Fruit fly (Drosophila melanogaster) whole organism, wandering third instar larva: ENCODE measurements around the gene Fadd.
A peak's percentile ranks its signal among the peaks of the same experiment; 100 is the strongest.

ENCODE experiments used
- CG9705 ChIP-seq: fragments of 200-800 bp; sonication (Bioruptor generic); optimal IDR thresholded peaks from 2 replicates; lab custom pipeline; 2018; ENCODE audit warnings: missing biosample characterization, mild to moderate bottlenecking, missing genetic modification characterization
- Myc ChIP-seq: fragments of >200 bp; optimal IDR thresholded peaks from 2 replicates; lab custom pipeline; 2017
- Vsx2 ChIP-seq: fragments of 200-300, 225-300 bp; sonication (Bioruptor generic); optimal IDR thresholded peaks from 2 replicates; lab custom pipeline; 2018; ENCODE audit warnings: missing biosample characterization, missing genetic modification characterization; ENCODE audit not compliant: partially characterized antibody
- dmrt93B ChIP-seq: fragments of 200-800 bp; sonication (Bioruptor generic); optimal IDR thresholded peaks from 2 replicates; lab custom pipeline; 2018; ENCODE audit warnings: missing biosample characterization, mild to moderate bottlenecking, missing genetic modification characterization
- ey ChIP-seq: fragments of 200-800 bp; sonication (Bioruptor generic); optimal IDR thresholded peaks from 2 replicates; lab custom pipeline; 2016; ENCODE audit warnings: missing biosample characterization, missing genetic modification characterization
- pan ChIP-seq: fragments of >200 bp; optimal IDR thresholded peaks from 2 replicates; lab custom pipeline; 2017
- tai ChIP-seq: sonication (Bioruptor generic); optimal IDR thresholded peaks from 2 replicates; lab custom pipeline; 2016; ENCODE audit warnings: missing biosample characterization, missing genetic modification characterization

dm6 chr3R:22035552-22035951, 1.3 kb downstream of the Fadd start:
- TF ChIP-seq ey (GFP tag; lab: Kevin White, UChicago) = no peak
- TF ChIP-seq CG9705 (GFP tag; lab: Kevin White, UChicago) = no peak
- TF ChIP-seq Vsx2 (GFP tag; lab: Kevin White, UChicago) = no peak
- TF ChIP-seq tai = no peak
- no peak for TF ChIP-seq pan (lab: Kevin White, UChicago)
- TF ChIP-seq Myc (lab: Kevin White, UChicago) = peak; percentile 52
- no peak for TF ChIP-seq dmrt93B (GFP tag; lab: Kevin White, UChicago)
